Worm (Caenorhabditis elegans) whole organism, mixed stage, embryonic: ENCODE data around the gene gsr-1.

Experiments used
- M03D4.4 ChIP-seq: sonication (generic microtip); optimal IDR thresholded peaks from 2 replicates; lab custom pipeline; 2017; ENCODE audit warnings: mild to moderate bottlenecking, missing genetic modification characterization, missing compliant biosample characterization
- bed-3 ChIP-seq: fragments of 200-800 bp; sonication (Bioruptor generic); optimal IDR thresholded peaks from 3 replicates; lab custom pipeline; 2018; ENCODE audit warnings: mild to moderate bottlenecking, missing genetic modification characterization, moderate library complexity, missing compliant biosample characterization
- blmp-1 ChIP-seq: fragments of 150-350 bp; optimal IDR thresholded peaks from 2 replicates; lab custom pipeline; 2014; ENCODE audit warnings: missing biosample characterization, missing genetic modification characterization
- ceh-39 ChIP-seq: fragments of 150-350 bp; optimal IDR thresholded peaks from 2 replicates; lab custom pipeline; 2014; ENCODE audit warnings: missing biosample characterization, missing genetic modification characterization
- ceh-43 ChIP-seq: fragments of 200-800 bp; sonication (Bioruptor generic); optimal IDR thresholded peaks from 2 replicates; lab custom pipeline; 2018; ENCODE audit warnings: mild to moderate bottlenecking, missing genetic modification characterization, moderate library complexity, missing compliant biosample characterization
- ceh-83 ChIP-seq: fragments of 200-800 bp; sonication (Bioruptor generic); optimal IDR thresholded peaks from 2 replicates; lab custom pipeline; 2018; ENCODE audit warnings: mild to moderate bottlenecking, missing genetic modification characterization, missing compliant biosample characterization
- ces-1 ChIP-seq: fragments of 150-350 bp; optimal IDR thresholded peaks from 2 replicates; lab custom pipeline; 2014; ENCODE audit warnings: missing biosample characterization, missing genetic modification reagents, missing genetic modification characterization
- cnd-1 ChIP-seq: fragments of 200-800 bp; sonication (Bioruptor generic); optimal IDR thresholded peaks from 2 replicates; lab custom pipeline; 2018; ENCODE audit warnings: mild to moderate bottlenecking, missing genetic modification characterization, missing compliant biosample characterization
- drap-1 ChIP-seq: fragments of 200-800 bp; sonication (Bioruptor generic); optimal IDR thresholded peaks from 3 replicates; lab custom pipeline; 2018; ENCODE audit warnings: mild to moderate bottlenecking, missing genetic modification characterization, missing compliant biosample characterization
- elt-1 ChIP-seq: sonication (generic microtip); optimal IDR thresholded peaks from 2 replicates; lab custom pipeline; 2017; ENCODE audit warnings: missing genetic modification characterization, mild to moderate bottlenecking, missing compliant biosample characterization, antibody characterized with exemption, moderate library complexity, borderline replicate concordance; ENCODE audit not compliant: insufficient read depth
- elt-3 ChIP-seq: fragments of 150-350 bp; optimal IDR thresholded peaks from 2 replicates; lab custom pipeline; 2014; ENCODE audit warnings: missing biosample characterization, missing genetic modification characterization
- flh-1 ChIP-seq: fragments of 200-800 bp; sonication (Bioruptor generic); optimal IDR thresholded peaks from 2 replicates; lab custom pipeline; 2018; ENCODE audit warnings: mild to moderate bottlenecking, missing genetic modification characterization, moderate library complexity, missing compliant biosample characterization
- ham-2 ChIP-seq: fragments of 200-800 bp; sonication (Bioruptor generic); optimal IDR thresholded peaks from 2 replicates; lab custom pipeline; 2018; ENCODE audit warnings: mild to moderate bottlenecking, missing genetic modification characterization, missing compliant biosample characterization
- hlh-1 ChIP-seq: fragments of 150-350 bp; optimal IDR thresholded peaks from 2 replicates; lab custom pipeline; 2014; ENCODE audit warnings: missing biosample characterization, missing genetic modification reagents, missing genetic modification characterization
- lin-13 ChIP-seq: fragments of 150-350 bp; optimal IDR thresholded peaks from 2 replicates; lab custom pipeline; 2014; ENCODE audit warnings: missing biosample characterization, missing genetic modification characterization
- lin-32 ChIP-seq: fragments of 200-800 bp; sonication (Bioruptor generic); optimal IDR thresholded peaks from 2 replicates; lab custom pipeline; 2018; ENCODE audit warnings: mild to moderate bottlenecking, missing genetic modification characterization, missing compliant biosample characterization
- mab-5 ChIP-seq: fragments of 150-350 bp; optimal IDR thresholded peaks from 2 replicates; lab custom pipeline; 2014; ENCODE audit warnings: missing biosample characterization, missing genetic modification characterization
- mep-1 ChIP-seq: fragments of 150-350 bp; optimal IDR thresholded peaks from 2 replicates; lab custom pipeline; 2017; ENCODE audit warnings: missing biosample characterization, missing genetic modification reagents, missing genetic modification characterization, inconsistent platforms
- mls-2 ChIP-seq: sonication (generic microtip); optimal IDR thresholded peaks from 2 replicates; lab custom pipeline; 2016; ENCODE audit warnings: mild to moderate bottlenecking, missing genetic modification characterization, moderate library complexity, missing compliant biosample characterization
- nhr-12 ChIP-seq: fragments of 150-350 bp; optimal IDR thresholded peaks from 2 replicates; lab custom pipeline; 2014; ENCODE audit warnings: missing biosample characterization, missing genetic modification characterization
- nhr-2 ChIP-seq: fragments of 150-350 bp; optimal IDR thresholded peaks from 2 replicates; lab custom pipeline; 2014; ENCODE audit warnings: missing biosample characterization, missing genetic modification characterization
- nhr-237 ChIP-seq: fragments of 150-350 bp; optimal IDR thresholded peaks from 2 replicates; lab custom pipeline; 2014; ENCODE audit warnings: missing biosample characterization, missing genetic modification characterization
- pha-4 ChIP-seq: fragments of 150-350 bp; optimal IDR thresholded peaks from 2 replicates; lab custom pipeline; 2018; ENCODE audit warnings: missing biosample characterization, missing genetic modification reagents, missing genetic modification characterization
- sem-2 ChIP-seq: fragments of 200-800 bp; sonication (Bioruptor generic); optimal IDR thresholded peaks from 2 replicates; lab custom pipeline; 2018; ENCODE audit warnings: mild to moderate bottlenecking, missing genetic modification characterization, missing compliant biosample characterization
- snpc-4 ChIP-seq: fragments of 150-350 bp; optimal IDR thresholded peaks from 2 replicates; lab custom pipeline; 2014; ENCODE audit warnings: missing biosample characterization, missing genetic modification characterization
- sptf-1 ChIP-seq: sonication (generic microtip); optimal IDR thresholded peaks from 2 replicates; lab custom pipeline; 2017; ENCODE audit warnings: mild to moderate bottlenecking, missing genetic modification characterization, moderate library complexity, missing compliant biosample characterization
- unc-39 ChIP-seq: fragments of 150-350 bp; optimal IDR thresholded peaks from 2 replicates; lab custom pipeline; 2014; ENCODE audit warnings: missing biosample characterization, missing genetic modification characterization
- unc-62 ChIP-seq: fragments of 150-350 bp; optimal IDR thresholded peaks from 2 replicates; lab custom pipeline; 2014; ENCODE audit warnings: missing biosample characterization, missing genetic modification reagents, missing genetic modification characterization
- ztf-11 ChIP-seq: fragments of 150-350 bp; optimal IDR thresholded peaks from 2 replicates; lab custom pipeline; 2014; ENCODE audit warnings: missing biosample characterization, missing genetic modification characterization

Gene gsr-1

ce11 chrIII:3643602-3644001 is 7.1 kb upstream of the gsr-1 start:
- TF ChIP-seq nhr-237 (tag; lab: Kevin White, UChicago) (no peak), sem-2 (GFP tag; lab: Kevin White, UChicago) (no peak), sptf-1 (tag; lab: Kevin White, UChicago) (no peak), lin-13 (no peak), M03D4.4 (tag; lab: Kevin White, UChicago) (no peak), ham-2 (GFP tag; lab: Kevin White, UChicago) (no peak), drap-1 (no peak), hlh-1 (tag; lab: Kevin White, UChicago) (peak; percentile 90)

ce11 chrIII:3644075-3644474 is 6.6 kb upstream of the gsr-1 start, which contains the start of gene unc-93:
Gene unc-93 (plus strand): TSS chrIII:3644375.
- no peak for TF ChIP-seq elt-1
- TF ChIP-seq nhr-237 (tag; lab: Kevin White, UChicago), result no peak
- no peak for TF ChIP-seq ceh-39 (tag; lab: Kevin White, UChicago)
- TF ChIP-seq hlh-1 (tag; lab: Kevin White, UChicago), result no peak
- no peak for TF ChIP-seq lin-13
- TF ChIP-seq unc-39, result no peak
- no peak for TF ChIP-seq nhr-2 (tag; lab: Kevin White, UChicago)
- no peak for TF ChIP-seq ceh-83 (GFP tag; lab: Kevin White, UChicago)
- TF ChIP-seq mls-2 (tag; lab: Kevin White, UChicago), result no peak
- TF ChIP-seq pha-4, result no peak
- TF ChIP-seq mep-1 (tag; lab: Kevin White, UChicago), result no peak
- no peak for TF ChIP-seq snpc-4 (tag; lab: Kevin White, UChicago)
- TF ChIP-seq blmp-1, result no peak
- no peak for TF ChIP-seq ces-1 (GFP tag; lab: Kevin White, UChicago)
- no peak for TF ChIP-seq bed-3 (GFP tag; lab: Kevin White, UChicago)

ce11 chrIII:3649305-3649704 is 1.4 kb upstream of the gsr-1 start:
- TF ChIP-seq elt-3 (no peak), mab-5 (tag; lab: Kevin White, UChicago) (no peak), pha-4 (no peak), sem-2 (GFP tag; lab: Kevin White, UChicago) (no peak)
- TF ChIP-seq, all 35 proteins: peak for 0

- no peak for TF ChIP-seq bed-3 (GFP tag; lab: Kevin White, UChicago)
- no peak for TF ChIP-seq mep-1 (tag; lab: Kevin White, UChicago)
- no peak for TF ChIP-seq ztf-11 (tag; lab: Kevin White, UChicago)
- no peak for TF ChIP-seq elt-3
- TF ChIP-seq, all 35 proteins: peak for 0
Observed at ce11 chrIII:3650266-3650665, 441 bp upstream of the gsr-1 start.

- TF ChIP-seq elt-3, result no peak
- no peak for TF ChIP-seq cnd-1 (tag; lab: Kevin White, UChicago)
- TF ChIP-seq lin-13, result no peak
- no peak for TF ChIP-seq M03D4.4 (tag; lab: Kevin White, UChicago)
- no peak for TF ChIP-seq mls-2 (tag; lab: Kevin White, UChicago)
- no peak for TF ChIP-seq unc-62 (GFP tag; lab: Kevin White, UChicago)
- no peak for TF ChIP-seq ham-2 (GFP tag; lab: Kevin White, UChicago)
- no peak for TF ChIP-seq flh-1 (GFP tag; lab: Kevin White, UChicago)
- TF ChIP-seq nhr-12, result no peak
- no peak for TF ChIP-seq ces-1 (GFP tag; lab: Kevin White, UChicago)
Observed at ce11 chrIII:3652427-3652826, 1.7 kb downstream of the gsr-1 start.

- TF ChIP-seq lin-32 (GFP tag; lab: Kevin White, UChicago) (no peak), mab-5 (tag; lab: Kevin White, UChicago) (no peak), ceh-83 (GFP tag; lab: Kevin White, UChicago) (no peak), blmp-1 (no peak), ztf-11 (tag; lab: Kevin White, UChicago) (no peak), ceh-39 (tag; lab: Kevin White, UChicago) (no peak), pha-4 (no peak), sem-2 (GFP tag; lab: Kevin White, UChicago) (no peak), ces-1 (GFP tag; lab: Kevin White, UChicago) (no peak), elt-1 (no peak), ceh-43 (no peak), snpc-4 (tag; lab: Kevin White, UChicago) (no peak), mep-1 (tag; lab: Kevin White, UChicago) (no peak), M03D4.4 (tag; lab: Kevin White, UChicago) (no peak)
Observed at ce11 chrIII:3652964-3653363, 2.3 kb downstream of the gsr-1 start.
